Fruit fly (Drosophila melanogaster) Kc167 (cell line): ENCODE data around the gene Nmdar1.

ENCODE experiments used
- Myc ChIP-seq: fragments of >200 bp; optimal IDR thresholded peaks from 2 replicates; lab custom pipeline; 2017; ENCODE audit warnings: missing external identifiers
- Sin3A ChIP-seq: fragments of >200 bp; optimal IDR thresholded peaks from 2 replicates; lab custom pipeline; 2018; ENCODE audit warnings: missing external identifiers
- insv ChIP-seq: fragments of >200 bp; optimal IDR thresholded peaks from 3 replicates; lab custom pipeline; 2018; ENCODE audit warnings: missing external identifiers
- psq ChIP-seq: fragments of >200 bp; optimal IDR thresholded peaks from 2 replicates; lab custom pipeline; 2017; ENCODE audit warnings: missing external identifiers

dm6 chr3R:5466875-5467274 lies 56.3 kb downstream of the Nmdar1 start, which contains the start of gene RpL35A:
- TF ChIP-seq insv (no peak), psq (lab: Kevin White, UChicago) (no peak), Sin3A (lab: Kevin White, UChicago) (no peak), Myc (no peak)
